Fruit fly (Drosophila melanogaster) ovary, adult (tissue): Measurements from ENCODE around the gene CG32022.

ENCODE experiments used
- CG17801 ChIP-seq: fragments of 200-800 bp; optimal IDR thresholded peaks from 2 replicates; lab custom pipeline; 2019; ENCODE audit warnings: missing biosample characterization, mild to moderate bottlenecking, missing genetic modification characterization, moderate library complexity; ENCODE audit not compliant: partially characterized antibody

CG32022 gene

DNA sequence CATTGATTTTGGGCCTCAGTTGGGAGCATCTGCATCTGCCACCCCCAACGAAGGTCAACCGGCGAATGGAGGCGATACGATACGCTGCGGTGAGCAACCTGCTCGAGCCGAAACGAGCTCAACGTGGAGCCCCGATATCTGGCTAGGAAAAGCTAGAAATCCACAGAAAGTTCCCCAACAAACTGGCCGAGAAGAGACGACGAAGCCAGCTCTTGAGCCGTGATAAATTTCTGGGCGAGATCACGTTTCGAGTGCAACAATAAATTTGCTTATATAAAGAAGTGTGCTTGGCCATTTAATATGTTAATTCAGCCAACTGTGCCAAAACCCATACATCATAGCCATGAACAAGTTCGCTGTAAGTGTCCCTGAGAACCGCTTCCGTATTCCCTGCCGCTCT, 8.5 kb upstream of the CG32022 start, which contains the start of gene Cp19:
TSS of gene Cp19 (plus strand) at position 301 of the 400 bp plus-strand sequence.
- no peak for TF ChIP-seq CG17801 (GFP tag; lab: Kevin White, UChicago)

DNA sequence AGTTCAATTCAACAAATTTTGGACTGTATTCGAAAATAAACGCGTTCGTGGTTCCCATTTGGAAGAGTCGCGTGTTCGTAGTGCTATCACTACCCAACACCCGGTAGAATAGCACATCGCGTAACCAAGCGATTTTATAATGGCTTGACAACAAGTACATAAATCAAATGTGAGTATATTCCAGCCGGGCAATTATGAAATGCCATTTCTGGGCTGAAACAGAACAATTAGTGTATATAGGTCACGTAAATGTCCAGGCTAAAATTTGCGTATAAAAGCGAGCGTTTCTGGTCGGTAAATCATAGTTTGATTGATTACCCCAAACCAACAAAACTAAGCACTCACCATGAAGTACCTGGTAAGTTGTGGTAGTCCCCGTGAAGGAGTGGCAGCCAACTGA, 7.1 kb upstream of the CG32022 start, which contains the start of gene Cp15:
TSS of gene Cp15 (plus strand) at position 301 of the 400 bp plus-strand sequence.
- TF ChIP-seq CG17801 (GFP tag; lab: Kevin White, UChicago) = no peak

DNA sequence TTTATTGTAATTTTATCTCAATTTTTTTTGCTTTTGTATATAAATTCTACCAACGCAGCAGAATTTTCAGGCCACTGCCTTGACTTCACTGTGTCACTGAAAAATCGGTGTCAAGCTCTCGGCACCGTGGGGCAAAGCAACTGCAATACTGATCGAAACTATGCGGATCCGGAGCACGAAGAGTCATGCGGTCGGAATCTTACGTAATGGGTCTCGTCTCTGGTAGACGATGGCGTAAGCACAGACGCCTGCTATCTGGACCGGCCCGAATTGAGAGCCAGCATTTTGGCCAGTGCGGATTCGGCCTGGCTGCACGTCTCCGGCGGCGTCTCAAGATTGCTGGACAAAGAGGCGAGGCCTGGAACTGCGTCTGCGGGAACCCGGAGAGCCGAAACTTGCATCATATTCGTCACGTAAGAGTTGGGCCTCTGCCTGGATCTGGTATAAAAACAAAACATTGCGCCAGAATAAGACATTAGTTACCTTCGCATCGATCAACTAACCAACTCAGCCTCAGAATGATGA, 5.3 kb upstream of the CG32022 start, which contains the start of gene Cp18:
TSS of gene Cp18 (plus strand) at position 475 of the 525 bp plus-strand sequence.
- TF ChIP-seq CG17801 (GFP tag; lab: Kevin White, UChicago) = no peak

DNA sequence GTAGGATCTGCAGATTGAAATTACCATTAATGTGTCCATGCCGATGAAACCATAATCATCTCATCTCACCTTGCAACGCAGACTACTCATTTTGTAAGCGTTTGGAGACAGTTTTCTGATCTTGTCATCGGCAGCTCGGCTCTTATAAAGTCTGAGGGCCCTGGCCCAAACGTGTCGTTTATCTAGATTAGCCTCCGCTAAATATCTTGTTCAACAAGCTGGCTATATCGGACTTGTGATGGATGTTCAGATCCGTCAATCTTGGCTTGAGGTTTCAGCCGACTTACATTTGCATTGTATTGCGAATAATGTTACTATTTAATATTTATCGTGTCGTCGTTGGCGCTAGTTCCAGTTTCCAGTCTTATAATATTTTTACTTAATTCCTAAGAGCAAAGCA, 4.6 kb upstream of the CG32022 start, which contains the start of gene CG43965:
TSS of gene CG43965 (minus strand) at position 101 of the 400 bp plus-strand sequence.
- TF ChIP-seq CG17801 (GFP tag; lab: Kevin White, UChicago) = no peak

DNA sequence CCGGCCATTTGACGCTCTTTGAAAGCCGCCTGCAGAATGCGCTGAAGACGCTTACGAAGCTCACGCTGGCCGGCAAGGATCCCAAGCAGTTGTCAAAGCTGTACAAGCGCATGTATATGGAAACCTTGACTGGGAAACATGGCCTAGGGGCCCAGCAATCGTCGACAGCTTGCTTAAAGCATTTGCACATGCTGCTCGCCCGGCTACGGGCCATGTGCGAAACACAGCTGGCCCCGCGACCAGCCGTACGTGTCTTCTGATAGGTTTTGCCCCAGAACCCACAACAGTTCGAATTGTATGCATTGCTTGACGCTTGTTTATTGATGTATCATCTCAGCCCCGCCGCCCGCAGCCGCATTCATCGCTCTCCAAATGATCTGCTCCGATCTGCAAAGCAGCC, 4.2 kb upstream of the CG32022 start:
- TF ChIP-seq CG17801 (GFP tag; lab: Kevin White, UChicago) = no peak

DNA sequence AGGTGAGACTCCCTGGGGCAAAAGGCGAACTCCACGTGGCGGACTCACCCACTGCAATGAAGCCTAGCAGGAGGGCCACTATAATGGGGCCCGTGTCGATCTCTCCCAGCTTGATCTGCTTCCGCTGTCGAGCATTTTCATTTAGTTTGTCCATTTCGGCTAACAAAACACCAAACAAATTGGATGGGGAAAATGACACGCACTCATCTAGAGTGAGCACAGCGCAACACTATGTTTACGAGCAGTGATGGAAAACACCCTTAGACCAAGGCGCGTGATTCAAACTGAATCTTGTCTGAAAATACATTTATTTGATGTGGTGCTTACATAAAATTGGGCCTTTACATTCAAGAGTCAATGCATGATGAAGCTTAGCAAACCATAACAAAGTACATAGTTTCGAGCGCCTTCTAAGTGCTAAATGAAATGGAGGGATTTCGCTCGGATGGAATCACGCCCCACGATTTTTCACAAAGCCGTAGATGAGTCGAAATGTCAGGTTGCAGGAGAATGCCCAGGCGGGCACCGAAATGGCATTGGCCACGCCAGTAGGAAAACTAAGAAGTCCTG, 997 bp downstream of the CG32022 start, which contains the start of gene SrpRbeta:
TSS of gene SrpRbeta (minus strand) at position 236 of the 570 bp plus-strand sequence.
- TF ChIP-seq CG17801 (GFP tag; lab: Kevin White, UChicago) = no peak

DNA sequence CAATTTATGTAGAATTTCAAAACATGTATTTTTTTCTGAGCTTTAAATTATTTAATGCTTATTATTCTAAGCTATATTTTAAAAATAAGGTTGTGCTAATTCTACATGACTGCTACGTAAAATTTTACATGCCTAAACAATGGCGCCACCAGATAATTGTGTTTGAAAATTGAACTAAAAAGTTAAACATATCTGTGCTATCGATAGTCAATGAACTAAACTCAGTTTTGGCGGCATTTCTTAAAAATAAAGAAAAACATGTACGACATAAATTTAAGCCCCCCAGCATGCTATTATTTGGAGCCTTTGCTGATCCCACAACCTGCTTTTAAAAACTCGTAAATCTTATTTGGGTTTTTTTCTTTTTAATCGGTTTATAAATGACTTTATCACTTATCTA, 2.5 kb downstream of the CG32022 start:
- no peak for TF ChIP-seq CG17801 (GFP tag; lab: Kevin White, UChicago)

DNA sequence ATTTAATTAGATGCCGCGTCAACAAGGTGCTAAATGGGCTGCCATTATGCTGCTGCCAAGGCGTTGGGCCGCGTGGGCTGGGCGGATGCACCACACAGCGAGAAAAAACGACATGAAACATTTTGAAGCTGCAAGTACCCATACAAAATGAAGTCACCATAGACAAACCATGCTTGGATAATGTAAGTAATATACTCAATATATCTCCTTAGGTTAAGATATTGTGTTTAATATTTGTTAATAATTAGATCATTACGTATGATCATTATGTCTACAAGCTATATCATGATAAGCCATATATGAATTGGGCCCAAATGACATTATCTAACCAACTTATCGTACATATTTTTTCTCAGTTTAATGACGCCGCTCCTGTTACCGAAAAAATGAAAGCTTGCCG, 5.1 kb downstream of the CG32022 start:
- TF ChIP-seq CG17801 (GFP tag; lab: Kevin White, UChicago) = no peak

DNA sequence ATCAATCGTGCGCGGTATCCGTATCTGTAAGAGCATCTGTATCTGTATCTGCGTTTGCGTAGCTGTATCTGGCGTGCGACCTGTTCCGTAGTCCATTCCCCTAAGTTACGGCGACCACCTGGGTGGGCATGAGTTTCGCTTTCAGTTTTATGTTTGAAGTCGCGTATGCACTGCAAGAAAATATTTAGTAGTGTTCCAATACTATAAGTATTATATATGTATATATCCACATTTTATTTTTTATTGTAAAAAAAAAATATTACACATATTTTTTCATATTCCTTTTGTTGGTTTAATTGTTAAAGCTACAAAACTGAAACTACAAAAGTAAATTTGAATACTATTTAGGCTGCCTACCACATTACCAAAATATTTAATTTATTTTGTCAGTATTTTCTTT, 8.2 kb downstream of the CG32022 start:
- TF ChIP-seq CG17801 (GFP tag; lab: Kevin White, UChicago) = no peak

DNA sequence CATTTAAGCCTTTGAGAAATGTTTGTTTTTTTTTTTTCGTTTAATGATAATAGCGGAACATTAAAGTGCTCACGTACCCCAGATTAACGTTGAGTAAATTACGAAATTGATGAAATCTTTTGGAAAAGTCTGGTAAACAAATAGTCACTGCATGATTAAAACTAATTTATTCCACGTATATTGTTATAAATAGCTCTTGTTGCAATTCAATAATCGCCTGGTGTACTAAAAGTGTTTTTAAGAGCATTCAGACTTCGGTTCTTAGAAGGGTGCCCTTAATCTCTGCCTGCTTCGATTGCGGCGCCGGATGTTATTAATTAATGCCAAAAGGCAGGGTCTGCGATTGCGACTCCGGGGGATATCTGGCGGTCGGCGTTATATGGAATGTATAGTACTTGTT, 12.2 kb downstream of the CG32022 start:
- no peak for TF ChIP-seq CG17801 (GFP tag; lab: Kevin White, UChicago)

DNA sequence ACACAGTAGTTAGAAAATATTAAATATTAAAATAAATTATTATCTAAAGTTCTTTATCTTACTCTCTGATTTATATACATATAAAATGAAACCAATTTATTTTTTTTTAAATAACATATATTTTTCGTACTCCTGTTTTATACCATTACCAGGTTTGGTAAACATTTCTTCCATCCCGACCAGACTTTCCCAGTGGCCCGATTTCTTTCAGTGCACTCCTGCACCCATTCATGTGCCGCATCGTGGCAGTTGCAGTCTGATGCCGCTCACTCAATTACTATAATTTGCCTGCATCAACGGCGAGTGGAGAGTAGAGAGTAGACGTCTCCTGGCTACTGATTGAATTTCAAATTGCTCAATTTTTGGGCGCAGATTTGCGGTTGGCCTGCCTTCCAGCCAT, 13.3 kb downstream of the CG32022 start:
- TF ChIP-seq CG17801 (GFP tag; lab: Kevin White, UChicago) = no peak

DNA sequence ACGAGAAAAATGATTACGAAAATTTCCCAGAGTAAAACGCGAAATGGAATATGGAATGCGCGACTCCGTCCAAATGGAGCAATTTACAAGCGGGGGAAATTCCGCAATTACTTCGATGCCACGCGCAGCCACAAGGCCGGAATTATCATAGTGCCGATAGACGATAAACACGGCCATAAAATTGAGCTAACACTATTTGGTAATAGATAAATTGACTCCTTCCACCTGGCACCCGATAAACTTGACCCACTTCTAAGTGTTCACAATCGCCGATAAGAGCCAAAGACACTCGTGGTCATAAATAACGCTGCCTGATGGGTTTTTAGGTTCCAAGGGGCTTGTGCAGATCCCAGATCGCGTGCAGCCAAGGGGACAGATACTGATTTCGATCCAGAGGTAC, 14.0 kb downstream of the CG32022 start:
- no peak for TF ChIP-seq CG17801 (GFP tag; lab: Kevin White, UChicago)

DNA sequence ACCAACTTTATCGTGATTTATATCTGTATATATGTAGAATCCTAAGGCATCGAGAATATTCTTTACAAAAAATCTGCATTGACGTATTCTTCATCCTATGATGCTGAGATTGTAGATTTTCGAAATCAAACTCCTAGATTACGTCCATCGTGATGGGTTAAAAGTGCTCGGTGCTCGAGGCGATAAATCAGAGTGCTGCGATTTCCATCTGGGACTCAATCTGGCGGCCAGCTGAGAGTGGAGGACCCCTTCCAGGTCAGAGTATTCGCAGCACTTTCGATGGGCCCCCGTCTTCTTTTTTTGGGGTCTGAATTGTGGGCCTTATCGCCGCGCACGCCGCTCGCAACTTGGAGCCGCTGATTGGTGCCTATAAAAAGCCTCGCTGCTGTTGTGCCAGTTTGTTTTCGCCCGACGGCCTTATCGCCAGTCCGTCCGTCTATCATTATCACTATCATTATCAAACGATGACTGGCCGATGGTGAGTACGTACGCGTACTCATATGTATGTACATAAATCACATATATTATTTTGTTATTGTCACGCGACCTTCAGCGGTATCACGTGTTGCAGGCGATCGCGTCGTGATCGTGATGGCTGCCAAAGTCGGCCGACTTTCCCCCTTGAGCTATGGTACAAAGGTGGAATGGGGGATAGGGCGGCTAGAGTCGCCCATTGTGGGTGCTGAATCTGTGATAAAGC, 16.2 kb downstream of the CG32022 start:
- peak; percentile 27 for TF ChIP-seq CG17801 (GFP tag; lab: Kevin White, UChicago)

DNA sequence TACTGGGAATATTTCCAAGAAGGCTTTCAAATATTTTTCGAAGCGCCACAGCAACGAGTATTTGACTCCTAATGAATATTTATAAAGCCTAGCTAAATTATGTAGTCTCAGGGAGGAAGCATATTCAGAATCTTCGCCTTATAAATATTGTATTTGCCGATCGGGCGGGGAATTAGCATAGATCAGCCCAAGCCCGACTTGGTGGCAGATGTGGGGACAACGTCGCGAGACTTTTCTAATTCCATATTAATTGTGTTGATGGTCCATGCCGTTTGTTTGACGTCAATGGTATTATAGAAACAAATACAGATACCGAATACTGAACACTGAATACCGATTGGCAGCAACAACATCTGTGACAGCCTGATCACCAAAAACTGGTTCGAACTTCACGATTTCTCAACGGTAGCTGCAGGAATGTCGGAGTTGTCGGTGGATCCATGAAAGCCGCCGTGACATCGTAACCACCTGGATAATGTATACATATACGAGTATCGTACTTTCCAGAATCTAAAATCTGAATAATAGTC, 17.3 kb downstream of the CG32022 start:
- no peak for TF ChIP-seq CG17801 (GFP tag; lab: Kevin White, UChicago)

DNA sequence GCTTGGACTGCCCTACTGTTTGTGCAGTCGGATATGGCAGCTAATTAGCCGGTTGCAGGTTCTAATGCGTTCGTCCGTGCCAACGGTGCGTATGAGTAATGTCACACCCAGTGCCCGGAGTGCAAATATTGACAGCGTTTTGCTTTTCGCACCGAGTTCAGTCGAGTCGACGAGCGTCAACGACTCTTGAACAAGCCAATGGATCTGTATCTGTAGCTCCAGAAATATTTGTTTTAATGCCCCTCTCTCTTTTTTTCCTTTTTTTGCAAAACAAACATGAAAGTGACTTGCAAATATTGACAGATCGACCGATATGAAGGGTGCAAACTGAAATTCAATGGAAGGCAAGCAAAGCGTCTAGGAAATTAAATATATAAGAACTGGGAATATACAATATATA, 18.6 kb downstream of the CG32022 start:
- TF ChIP-seq CG17801 (GFP tag; lab: Kevin White, UChicago) = no peak
